Worm (Caenorhabditis elegans): ENCODE results near the gene clec-124.

The clec-124 gene

DNA sequence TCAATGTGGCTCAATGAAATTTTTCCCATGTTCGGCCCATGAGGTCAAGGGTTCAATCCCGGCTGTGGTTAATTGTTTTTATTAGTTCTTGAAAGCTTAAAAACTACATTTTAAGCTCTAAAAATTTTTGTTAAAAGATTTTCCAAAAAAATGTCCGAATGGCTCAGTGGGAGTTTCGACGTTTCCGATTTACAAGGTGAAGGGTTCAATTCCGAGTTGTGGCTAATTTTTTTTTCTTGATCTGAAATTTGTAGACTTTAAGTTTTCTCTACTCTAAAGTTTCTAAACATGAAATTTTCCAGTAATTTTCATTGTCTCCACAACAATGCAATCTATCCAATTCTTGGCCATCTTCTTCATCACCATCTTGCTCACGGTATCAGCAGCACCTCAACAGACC, 13.0 kb downstream of the clec-124 start, which contains the start of gene F02E11.2:
TSS of gene F02E11.2 (plus strand) at position 301 of the 400 bp plus-strand sequence.
- no peak for TF ChIP-seq cog-1 (tag; optimal IDR thresholded peaks at IDR 0.05)
- TF ChIP-seq tab-1 (GFP tag; IDR thresholded peaks at IDR 0.05), result no peak
- no peak for TF ChIP-seq ztf-23 (GFP tag; IDR thresholded peaks at IDR 0.05)
- no peak for TF ChIP-seq ztf-29 (GFP tag; IDR thresholded peaks at IDR 0.05)
- no peak for TF ChIP-seq flt-1 (GFP tag; IDR thresholded peaks at IDR 0.05)
- TF ChIP-seq T22C8.4 (GFP tag; IDR thresholded peaks at IDR 0.05), result no peak
- no peak for TF ChIP-seq klf-2 (GFP tag; conservative IDR thresholded peaks at IDR 0.05)
- no peak for TF ChIP-seq med-1 (GFP tag; optimal IDR thresholded peaks at IDR 0.05; ENCODE audit: insufficient read depth)
- no peak for TF ChIP-seq ref-1 (GFP tag; conservative IDR thresholded peaks at IDR 0.05)

DNA sequence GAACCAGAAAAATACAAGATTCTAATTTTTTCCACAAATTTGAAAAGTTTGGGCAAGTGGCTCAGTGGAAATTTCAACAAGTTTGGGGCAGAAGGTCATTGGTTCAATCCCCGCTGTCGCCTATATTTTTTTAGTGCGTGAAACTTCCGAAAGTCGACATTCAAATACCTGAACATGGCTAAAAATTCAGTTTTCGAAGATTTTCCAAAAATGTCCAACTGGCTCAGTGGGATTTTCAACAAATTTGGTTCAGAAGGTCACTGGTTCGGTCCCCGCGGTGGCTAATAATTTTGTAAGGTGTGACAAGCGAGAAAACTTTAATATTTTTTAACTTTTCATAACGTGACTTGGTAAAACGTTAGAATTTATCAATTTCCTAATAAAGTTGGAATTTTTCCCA, 15.2 kb downstream of the clec-124 start:
- TF ChIP-seq flt-1 (GFP tag; IDR thresholded peaks at IDR 0.05) (no peak), med-1 (GFP tag; optimal IDR thresholded peaks at IDR 0.05; ENCODE audit: insufficient read depth) (no peak), ref-1 (GFP tag; conservative IDR thresholded peaks at IDR 0.05) (no peak), ztf-29 (GFP tag; IDR thresholded peaks at IDR 0.05) (no peak), T22C8.4 (GFP tag; IDR thresholded peaks at IDR 0.05) (no peak), ztf-23 (GFP tag; IDR thresholded peaks at IDR 0.05) (no peak), cog-1 (tag; optimal IDR thresholded peaks at IDR 0.05) (no peak), tab-1 (GFP tag; IDR thresholded peaks at IDR 0.05) (no peak)

DNA sequence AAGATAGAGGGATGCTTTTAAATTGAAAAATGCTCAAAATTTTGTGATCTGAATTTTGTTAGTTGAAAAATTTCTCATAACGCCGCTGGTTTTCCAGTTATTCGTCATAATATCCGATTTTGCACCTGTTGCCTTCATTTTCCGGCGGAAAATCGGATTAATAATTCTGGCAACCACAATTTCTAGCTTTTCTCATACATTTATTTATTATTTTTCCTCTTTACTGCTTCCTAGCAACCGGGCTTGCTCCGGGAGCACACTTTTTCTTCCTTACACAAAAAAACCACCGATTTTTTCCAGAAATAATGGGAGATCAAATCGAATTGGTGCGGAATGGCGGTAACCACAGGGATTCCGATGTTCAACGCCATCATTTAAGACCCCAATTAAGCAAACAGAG, 17.9 kb downstream of the clec-124 start, which contains the start of gene F02E11.7:
TSS of gene F02E11.7 (plus strand) at position 301 of the 400 bp plus-strand sequence.
- no peak for TF ChIP-seq T22C8.4 (GFP tag; IDR thresholded peaks at IDR 0.05)
- no peak for TF ChIP-seq cog-1 (tag; optimal IDR thresholded peaks at IDR 0.05)
- TF ChIP-seq klf-2 (GFP tag; conservative IDR thresholded peaks at IDR 0.05), result no peak
- no peak for TF ChIP-seq tab-1 (GFP tag; IDR thresholded peaks at IDR 0.05)
- TF ChIP-seq med-1 (GFP tag; optimal IDR thresholded peaks at IDR 0.05; ENCODE audit: insufficient read depth), result no peak
- no peak for TF ChIP-seq ztf-23 (GFP tag; IDR thresholded peaks at IDR 0.05)
- TF ChIP-seq ztf-29 (GFP tag; IDR thresholded peaks at IDR 0.05), result no peak
- no peak for TF ChIP-seq ref-1 (GFP tag; conservative IDR thresholded peaks at IDR 0.05)

DNA sequence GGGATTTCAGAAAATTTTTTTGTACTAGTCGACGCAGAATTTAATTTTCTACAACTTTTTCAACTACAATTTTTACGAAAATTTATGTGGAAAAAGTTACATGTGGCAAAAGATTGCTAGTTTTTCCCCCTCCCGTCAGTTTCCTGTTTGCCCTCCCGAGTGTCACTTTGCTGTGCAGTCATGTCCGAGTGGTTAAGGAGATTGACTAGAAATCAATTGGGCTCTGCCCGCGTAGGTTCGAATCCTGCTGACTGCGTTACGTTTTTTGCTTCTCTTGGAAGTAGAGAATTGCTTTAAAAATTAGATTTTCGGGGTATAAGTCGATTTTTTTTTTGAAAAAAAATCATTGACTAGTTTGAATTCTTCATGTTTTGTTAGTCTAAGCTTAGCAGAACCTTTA, 18.3 kb downstream of the clec-124 start:
- peak; percentile 68 for TF ChIP-seq tab-1 (GFP tag; IDR thresholded peaks at IDR 0.05)
- 0 out of 2 replicates have a peak, but pooled peaks have one; percentile 34 for TF ChIP-seq ref-1 (GFP tag; conservative IDR thresholded peaks at IDR 0.05)
- TF ChIP-seq med-1 (GFP tag; optimal IDR thresholded peaks at IDR 0.05; ENCODE audit: insufficient read depth), result no peak
- TF ChIP-seq flt-1 (GFP tag; IDR thresholded peaks at IDR 0.05), result peak; percentile 69
- TF ChIP-seq klf-2 (GFP tag; conservative IDR thresholded peaks at IDR 0.05), result 0 out of 2 replicates have a peak, but pooled peaks have one; percentile 6
- TF ChIP-seq cog-1 (tag; optimal IDR thresholded peaks at IDR 0.05), result no peak
- TF ChIP-seq T22C8.4 (GFP tag; IDR thresholded peaks at IDR 0.05), result peak; percentile 41

DNA sequence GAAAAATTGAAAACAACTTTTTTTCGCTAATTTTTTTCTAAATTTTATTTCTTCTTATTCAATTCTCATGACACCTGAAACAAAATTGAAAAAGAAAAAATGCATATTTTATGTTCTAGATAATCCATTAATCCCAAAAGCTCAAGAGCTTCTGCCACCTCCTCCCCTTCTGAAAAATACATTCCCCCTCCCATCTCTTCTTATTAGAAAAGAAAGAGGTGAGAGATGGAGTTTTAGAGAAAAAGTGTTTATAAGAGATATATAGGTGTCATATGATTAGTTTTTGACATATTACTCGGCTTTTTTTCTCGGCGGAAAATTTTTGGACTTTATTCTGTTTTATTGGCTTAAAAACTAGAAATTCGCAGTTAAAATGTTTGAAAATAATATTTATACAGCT, 21.1 kb downstream of the clec-124 start:
- TF ChIP-seq klf-2 (GFP tag; conservative IDR thresholded peaks at IDR 0.05), result no peak
- no peak for TF ChIP-seq med-1 (GFP tag; optimal IDR thresholded peaks at IDR 0.05; ENCODE audit: insufficient read depth)
- TF ChIP-seq T22C8.4 (GFP tag; IDR thresholded peaks at IDR 0.05), result no peak
- TF ChIP-seq ztf-23 (GFP tag; IDR thresholded peaks at IDR 0.05), result no peak
- no peak for TF ChIP-seq ref-1 (GFP tag; conservative IDR thresholded peaks at IDR 0.05)
- no peak for TF ChIP-seq tab-1 (GFP tag; IDR thresholded peaks at IDR 0.05)
- TF ChIP-seq cog-1 (tag; optimal IDR thresholded peaks at IDR 0.05), result no peak
- no peak for TF ChIP-seq flt-1 (GFP tag; IDR thresholded peaks at IDR 0.05)
- no peak for TF ChIP-seq ztf-29 (GFP tag; IDR thresholded peaks at IDR 0.05)

DNA sequence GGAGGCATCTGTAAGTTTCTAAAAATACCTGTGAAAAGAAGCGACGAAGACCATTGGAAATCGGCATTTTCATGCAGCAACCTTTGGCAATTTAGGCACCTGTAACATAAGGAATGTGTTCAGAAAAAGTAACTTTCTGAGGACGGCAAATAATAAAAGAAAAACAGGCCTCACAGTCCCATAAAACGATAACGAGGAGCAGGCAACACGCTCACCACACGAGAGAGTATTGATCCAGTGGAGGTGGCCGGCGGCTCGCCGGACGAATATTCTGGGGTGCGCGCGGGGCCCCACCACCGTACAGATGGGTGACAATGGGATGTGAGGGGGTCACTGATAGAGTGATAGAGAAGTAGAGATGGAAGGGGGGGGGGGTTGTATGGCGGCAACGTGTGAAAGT, 25.4 kb downstream of the clec-124 start, which contains the start of gene F02E11.3:
TSS of gene F02E11.3 (minus strand) at position 101 of the 400 bp plus-strand sequence.
- TF ChIP-seq ztf-23 (GFP tag; IDR thresholded peaks at IDR 0.05) (no peak), ztf-29 (GFP tag; IDR thresholded peaks at IDR 0.05) (no peak), klf-2 (GFP tag; conservative IDR thresholded peaks at IDR 0.05) (no peak)

DNA sequence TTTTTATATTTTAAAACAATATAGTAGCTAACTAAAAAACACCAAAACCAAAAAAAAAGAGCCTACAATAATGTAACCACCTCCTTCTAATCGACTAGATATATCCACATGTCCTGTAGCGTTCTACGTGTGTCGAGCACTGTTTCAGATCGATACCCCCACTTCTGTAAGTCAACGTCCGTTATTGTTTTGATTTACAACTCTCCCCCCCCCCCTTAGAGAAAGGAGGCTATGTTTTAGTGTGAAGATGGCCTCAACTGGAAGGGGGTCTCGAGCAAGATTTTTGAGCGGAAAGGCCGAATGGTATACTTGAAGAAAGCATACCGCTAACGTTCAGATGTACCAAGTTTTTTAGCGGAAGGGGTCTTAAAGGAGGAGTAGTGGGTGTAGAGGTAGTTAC, 28.2 kb downstream of the clec-124 start, which contains the start of gene F02E11.4:
TSS of gene F02E11.4 (minus strand) at position 101 of the 400 bp plus-strand sequence.
- TF ChIP-seq cog-1 (tag; optimal IDR thresholded peaks at IDR 0.05) (no peak), flt-1 (GFP tag; IDR thresholded peaks at IDR 0.05) (no peak), T22C8.4 (GFP tag; IDR thresholded peaks at IDR 0.05) (no peak), ref-1 (GFP tag; conservative IDR thresholded peaks at IDR 0.05) (no peak), ztf-29 (GFP tag; IDR thresholded peaks at IDR 0.05) (no peak), ztf-23 (GFP tag; IDR thresholded peaks at IDR 0.05) (no peak), klf-2 (GFP tag; conservative IDR thresholded peaks at IDR 0.05) (no peak), tab-1 (GFP tag; IDR thresholded peaks at IDR 0.05) (no peak), med-1 (GFP tag; optimal IDR thresholded peaks at IDR 0.05; ENCODE audit: insufficient read depth) (no peak)

DNA sequence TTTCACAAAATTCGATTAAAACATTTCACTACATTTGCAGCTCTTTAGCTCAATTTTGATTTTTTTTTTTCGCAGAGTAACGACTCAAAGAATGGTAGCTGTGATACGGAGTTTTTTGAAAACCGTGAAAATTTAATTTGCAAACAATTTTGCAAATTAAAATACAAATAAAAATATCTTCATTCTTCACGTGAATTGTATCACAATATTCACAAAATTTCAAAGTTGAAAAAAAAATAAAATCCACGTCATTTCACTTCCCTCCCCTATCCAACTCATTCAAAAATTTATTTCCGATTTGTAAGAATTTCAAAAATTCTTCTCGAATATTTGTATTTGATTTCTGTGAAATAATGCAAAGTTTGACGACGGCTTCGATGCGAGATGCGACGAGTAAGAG, 29.1 kb downstream of the clec-124 start, which contains the start of gene wht-4:
TSS of gene wht-4 (plus strand) at position 301 of the 400 bp plus-strand sequence.
- TF ChIP-seq klf-2 (GFP tag; conservative IDR thresholded peaks at IDR 0.05) (no peak), med-1 (GFP tag; optimal IDR thresholded peaks at IDR 0.05; ENCODE audit: insufficient read depth) (no peak), ref-1 (GFP tag; conservative IDR thresholded peaks at IDR 0.05) (no peak), cog-1 (tag; optimal IDR thresholded peaks at IDR 0.05) (no peak), T22C8.4 (GFP tag; IDR thresholded peaks at IDR 0.05) (no peak), tab-1 (GFP tag; IDR thresholded peaks at IDR 0.05) (no peak), flt-1 (GFP tag; IDR thresholded peaks at IDR 0.05) (no peak), ztf-23 (GFP tag; IDR thresholded peaks at IDR 0.05) (no peak)

DNA sequence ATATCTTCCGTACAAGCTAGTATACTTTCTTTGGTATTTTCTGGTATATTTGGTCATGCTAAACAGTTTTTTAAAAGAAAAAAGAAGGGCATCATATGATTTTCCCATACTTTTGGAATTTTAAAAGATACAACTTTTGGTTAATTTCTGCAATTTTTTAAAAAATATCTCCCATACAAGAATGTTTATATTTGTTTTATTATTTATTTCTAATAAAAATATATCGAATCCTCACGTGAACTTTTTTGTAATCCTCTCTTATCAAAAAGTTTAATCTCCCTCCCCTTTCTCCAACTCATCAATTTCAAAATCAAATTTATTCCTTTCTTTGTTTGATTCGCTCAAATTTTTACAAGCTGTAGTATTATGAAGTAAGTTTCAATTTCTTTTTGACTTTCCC, 32.8 kb downstream of the clec-124 start, which contains the start of gene nep-13:
TSS of gene nep-13 (plus strand) at position 301 of the 400 bp plus-strand sequence.
- TF ChIP-seq med-1 (GFP tag; optimal IDR thresholded peaks at IDR 0.05; ENCODE audit: insufficient read depth) (no peak), tab-1 (GFP tag; IDR thresholded peaks at IDR 0.05) (no peak), klf-2 (GFP tag; conservative IDR thresholded peaks at IDR 0.05) (no peak), ztf-23 (GFP tag; IDR thresholded peaks at IDR 0.05) (no peak), T22C8.4 (GFP tag; IDR thresholded peaks at IDR 0.05) (no peak), ztf-29 (GFP tag; IDR thresholded peaks at IDR 0.05) (no peak), ref-1 (GFP tag; conservative IDR thresholded peaks at IDR 0.05) (no peak), flt-1 (GFP tag; IDR thresholded peaks at IDR 0.05) (no peak), cog-1 (tag; optimal IDR thresholded peaks at IDR 0.05) (no peak)

DNA sequence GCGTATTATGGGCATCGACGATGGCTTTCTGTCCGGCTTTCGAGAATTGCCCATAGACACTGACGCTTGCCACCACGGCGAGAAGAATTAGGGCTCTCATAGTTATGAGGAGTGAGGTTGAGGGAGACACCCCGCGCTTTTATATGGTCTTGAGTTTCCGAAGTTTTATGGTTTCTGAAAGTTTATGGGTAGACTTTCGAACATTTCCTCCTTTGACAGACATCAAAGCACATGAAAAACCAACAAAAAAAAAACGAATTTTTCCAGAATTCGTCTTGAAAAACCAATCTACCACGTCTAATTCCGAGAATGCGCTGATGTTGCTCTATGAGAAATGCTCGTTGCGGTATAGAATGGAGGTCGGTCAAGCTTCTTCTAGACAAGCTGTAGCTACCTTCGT, 35.1 kb downstream of the clec-124 start, which contains the start of gene scl-15:
TSS of gene scl-15 (minus strand) at position 101 of the 400 bp plus-strand sequence.
- TF ChIP-seq med-1 (GFP tag; optimal IDR thresholded peaks at IDR 0.05; ENCODE audit: insufficient read depth) (no peak), tab-1 (GFP tag; IDR thresholded peaks at IDR 0.05) (no peak), cog-1 (tag; optimal IDR thresholded peaks at IDR 0.05) (no peak), ztf-29 (GFP tag; IDR thresholded peaks at IDR 0.05) (no peak), ztf-23 (GFP tag; IDR thresholded peaks at IDR 0.05) (no peak)

All from whole organism, midembryonic.